Worm (Caenorhabditis elegans): Measurements from ENCODE around the gene srg-11.

ce11 chrIII:4646246-4646645 is 33.6 kb upstream of the srg-11 start, which contains the start of gene pqn-29:
- TF ChIP-seq set-16 (GFP tag; IDR thresholded peaks at IDR 0.05) (no peak), nhr-10 (tag; optimal IDR thresholded peaks at IDR 0.05) (no peak), lsy-2 (tag; optimal IDR thresholded peaks at IDR 0.05) (no peak), attf-4 (tag; optimal IDR thresholded peaks at IDR 0.05) (no peak), fkh-10 (GFP tag; optimal IDR thresholded peaks at IDR 0.05) (no peak), unc-130 (GFP tag; optimal IDR thresholded peaks at IDR 0.05) (no peak), zip-11 (GFP tag; IDR thresholded peaks at IDR 0.05) (no peak), zfp-2 (tag; optimal IDR thresholded peaks at IDR 0.05) (no peak)

Measured in whole organism, L4 larva.